Worm (Caenorhabditis elegans): Measurements from ENCODE around the gene srlf-34.

DNA sequence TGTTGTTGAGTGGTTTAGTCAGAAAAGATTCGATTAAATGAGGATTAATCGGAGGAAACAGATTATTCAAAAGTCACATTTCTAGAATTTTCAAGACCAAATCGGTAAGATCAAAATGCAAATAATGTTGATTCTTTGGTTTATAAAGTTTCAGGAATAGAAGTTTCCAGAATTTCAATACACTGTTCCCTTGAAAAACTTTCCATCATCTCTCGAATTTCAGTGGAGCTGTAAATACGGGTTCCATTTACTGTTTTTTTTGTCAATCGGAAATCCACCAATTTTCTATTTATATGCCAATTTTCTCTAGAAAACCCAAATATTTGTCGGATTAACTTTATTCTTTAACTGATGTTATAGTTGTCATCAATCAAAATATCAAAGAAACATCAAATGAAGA lies 28.9 kb upstream of the srlf-34 start:
- TF ChIP-seq hnd-1 (tag; optimal IDR thresholded peaks at IDR 0.05) (no peak), ceh-13 (GFP tag; optimal IDR thresholded peaks at IDR 0.05) (no peak), ama-1 (optimal IDR thresholded peaks at IDR 0.05) (no peak), B0310.2 (tag; optimal IDR thresholded peaks at IDR 0.05) (no peak), ets-7 (tag; optimal IDR thresholded peaks at IDR 0.05) (no peak), hmbx-1 (tag; optimal IDR thresholded peaks at IDR 0.05) (no peak), sea-1 (GFP tag; conservative IDR thresholded peaks at IDR 0.05) (no peak), hmg-4 (GFP tag; optimal IDR thresholded peaks at IDR 0.05) (no peak), scrt-1 (GFP tag; IDR thresholded peaks at IDR 0.05) (no peak), pes-1 (GFP tag; IDR thresholded peaks at IDR 0.05) (no peak), flt-1 (GFP tag; IDR thresholded peaks at IDR 0.05) (no peak), ceh-36 (tag; optimal IDR thresholded peaks at IDR 0.05) (no peak), tbx-37 (GFP tag; conservative IDR thresholded peaks at IDR 0.05) (no peak)

All from whole organism, early embryonic.